Worm (Caenorhabditis elegans): ENCODE measurements around the gene Y55F3AM.5.

Y55F3AM.5 gene

ce11 chrIV:998914-999313 is at the start of gene Y55F3AM.5:
TSS of gene Y55F3AM.5 (plus strand) at chrIV:999214.
- TF ChIP-seq lsy-2 (tag; optimal IDR thresholded peaks at IDR 0.05) (no peak), bed-3 (GFP tag; optimal IDR thresholded peaks at IDR 0.05) (no peak), ceh-83 (GFP tag; optimal IDR thresholded peaks at IDR 0.05) (no peak), nhr-28 (tag; optimal IDR thresholded peaks at IDR 0.05) (no peak), pha-4 (tag; optimal IDR thresholded peaks at IDR 0.05) (no peak), ceh-39 (tag; optimal IDR thresholded peaks at IDR 0.05) (no peak), drap-1 (GFP tag; optimal IDR thresholded peaks at IDR 0.05) (no peak), mab-5 (tag; optimal IDR thresholded peaks at IDR 0.05) (no peak), tbx-8 (GFP tag; optimal IDR thresholded peaks at IDR 0.05) (no peak), zip-8 (tag; optimal IDR thresholded peaks at IDR 0.05) (no peak), sptf-1 (tag; optimal IDR thresholded peaks at IDR 0.05) (no peak), cnd-1 (tag; optimal IDR thresholded peaks at IDR 0.05) (no peak), lin-13 (tag; optimal IDR thresholded peaks at IDR 0.05) (no peak), ces-1 (GFP tag; optimal IDR thresholded peaks at IDR 0.05) (no peak)

DNA sequence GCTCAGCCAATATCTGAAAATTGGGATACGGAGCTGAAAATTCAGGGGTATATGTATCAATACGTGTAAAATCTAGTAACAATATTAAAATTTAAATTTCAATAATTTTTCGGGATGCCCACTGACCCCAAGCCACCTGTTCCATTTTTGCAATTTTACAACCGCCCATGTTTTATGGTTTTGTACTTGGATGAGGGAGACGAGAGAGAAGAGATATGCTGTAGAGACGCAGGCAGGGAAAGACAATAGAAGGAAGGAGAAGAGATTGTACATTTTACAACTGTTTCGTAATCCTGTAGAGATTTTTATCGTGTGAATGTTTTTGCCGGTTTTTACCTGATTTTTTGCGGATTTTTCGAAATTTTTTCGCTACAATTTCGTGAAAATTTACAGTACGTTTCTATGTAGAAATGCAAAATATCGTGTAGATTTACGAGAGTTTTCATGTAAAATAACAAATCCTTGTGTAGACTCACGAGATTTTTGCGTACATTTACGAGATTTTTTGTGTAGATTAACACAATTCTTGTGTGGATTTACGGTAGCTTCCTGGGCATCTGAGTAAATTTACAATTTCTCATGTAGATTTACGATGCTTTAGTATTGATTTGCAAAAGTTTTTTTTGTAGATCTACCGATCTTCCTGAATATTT is 48.9 kb upstream of the Y55F3AM.5 start:
- TF ChIP-seq nhr-237 (tag; optimal IDR thresholded peaks at IDR 0.05) (no peak), elt-1 (tag; optimal IDR thresholded peaks at IDR 0.05; ENCODE audit: borderline replicate concordance, insufficient read depth) (peak; percentile 4)

ce11 chrIV:951569-951968 is 47.4 kb upstream of the Y55F3AM.5 start:
- TF ChIP-seq blmp-1 (tag; optimal IDR thresholded peaks at IDR 0.05), result no peak
- no peak for TF ChIP-seq sptf-1 (tag; optimal IDR thresholded peaks at IDR 0.05)
- no peak for TF ChIP-seq elt-3 (tag; optimal IDR thresholded peaks at IDR 0.05)
- TF ChIP-seq pha-4 (tag; optimal IDR thresholded peaks at IDR 0.05), result no peak
- TF ChIP-seq ces-1 (GFP tag; optimal IDR thresholded peaks at IDR 0.05), result peak; percentile 50
- TF ChIP-seq ceh-83 (GFP tag; optimal IDR thresholded peaks at IDR 0.05), result no peak

DNA sequence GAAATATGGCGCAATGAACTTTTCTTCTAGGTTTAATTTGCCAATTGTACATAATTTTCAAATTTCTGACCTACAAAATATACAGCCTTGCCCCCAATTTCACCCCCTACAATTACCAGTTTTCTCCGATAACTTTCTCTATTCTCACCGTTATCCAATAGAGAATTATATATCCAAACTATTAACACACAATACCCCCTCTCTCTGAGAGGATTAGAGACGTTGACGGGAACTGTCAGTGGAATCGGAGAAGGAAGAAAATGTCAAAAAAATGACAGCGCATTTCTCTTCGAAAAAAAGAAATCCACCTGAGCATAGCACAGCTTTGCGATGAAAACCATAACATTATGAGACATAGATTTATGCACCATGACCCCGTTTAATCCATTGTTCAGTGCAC is 45.9 kb upstream of the Y55F3AM.5 start:
- no peak for TF ChIP-seq M03D4.4 (tag; optimal IDR thresholded peaks at IDR 0.05)
- no peak for TF ChIP-seq mls-2 (tag; optimal IDR thresholded peaks at IDR 0.05)
- TF ChIP-seq ces-1 (GFP tag; optimal IDR thresholded peaks at IDR 0.05), result no peak
- TF ChIP-seq blmp-1 (tag; optimal IDR thresholded peaks at IDR 0.05), result peak; percentile 51
- TF ChIP-seq sem-2 (GFP tag; optimal IDR thresholded peaks at IDR 0.05), result no peak

DNA sequence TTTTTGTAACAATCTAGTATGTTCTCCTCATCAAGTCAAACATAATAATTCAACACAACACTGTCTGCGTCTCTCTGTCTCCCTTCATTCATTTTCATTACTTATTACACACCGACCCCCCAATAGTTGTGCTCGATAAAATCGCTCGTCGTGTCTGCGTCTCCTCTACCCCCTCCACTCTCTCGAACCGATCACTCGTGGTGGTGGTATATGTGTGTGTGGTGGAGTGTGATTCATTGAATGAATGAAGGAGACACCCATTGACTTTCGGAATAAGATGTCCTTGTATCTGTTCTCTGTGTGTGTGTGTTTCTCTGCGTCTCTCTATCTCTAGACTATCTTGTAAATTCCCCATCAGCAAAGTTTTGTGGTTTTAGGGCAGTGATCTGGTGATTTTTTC is 41.2 kb upstream of the Y55F3AM.5 start:
- TF ChIP-seq pha-4 (tag; optimal IDR thresholded peaks at IDR 0.05) (no peak), lsy-2 (tag; optimal IDR thresholded peaks at IDR 0.05) (no peak), nhr-28 (tag; optimal IDR thresholded peaks at IDR 0.05) (no peak), lin-32 (GFP tag; optimal IDR thresholded peaks at IDR 0.05) (no peak), nhr-76 (tag; optimal IDR thresholded peaks at IDR 0.05) (no peak), elt-3 (tag; optimal IDR thresholded peaks at IDR 0.05) (no peak), ces-1 (GFP tag; optimal IDR thresholded peaks at IDR 0.05) (no peak), hlh-1 (tag; optimal IDR thresholded peaks at IDR 0.05) (peak; percentile 34), lin-13 (tag; optimal IDR thresholded peaks at IDR 0.05) (peak; percentile 9), nhr-12 (tag; optimal IDR thresholded peaks at IDR 0.05) (no peak), tbx-8 (GFP tag; optimal IDR thresholded peaks at IDR 0.05) (no peak), drap-1 (GFP tag; optimal IDR thresholded peaks at IDR 0.05) (peak; percentile 33), sem-2 (GFP tag; optimal IDR thresholded peaks at IDR 0.05) (no peak), unc-62 (GFP tag; optimal IDR thresholded peaks at IDR 0.05) (peak; percentile 81), elt-1 (tag; optimal IDR thresholded peaks at IDR 0.05; ENCODE audit: borderline replicate concordance, insufficient read depth) (peak; percentile 22), unc-120 (tag; optimal IDR thresholded peaks at IDR 0.05; ENCODE audit: poor library complexity, severe bottlenecking) (peak; percentile 80), mls-2 (tag; optimal IDR thresholded peaks at IDR 0.05) (peak; percentile 49), cnd-1 (tag; optimal IDR thresholded peaks at IDR 0.05) (no peak), sptf-1 (tag; optimal IDR thresholded peaks at IDR 0.05) (no peak), blmp-1 (tag; optimal IDR thresholded peaks at IDR 0.05) (no peak), flh-1 (GFP tag; optimal IDR thresholded peaks at IDR 0.05) (no peak), unc-39 (tag; optimal IDR thresholded peaks at IDR 0.05) (no peak), bed-3 (GFP tag; optimal IDR thresholded peaks at IDR 0.05) (no peak), snpc-4 (tag; optimal IDR thresholded peaks at IDR 0.05) (no peak), nhr-237 (tag; optimal IDR thresholded peaks at IDR 0.05) (no peak), mab-5 (tag; optimal IDR thresholded peaks at IDR 0.05) (no peak), ceh-43 (GFP tag; optimal IDR thresholded peaks at IDR 0.05) (no peak), nhr-2 (tag; optimal IDR thresholded peaks at IDR 0.05) (no peak), ztf-11 (tag; optimal IDR thresholded peaks at IDR 0.05) (no peak), M03D4.4 (tag; optimal IDR thresholded peaks at IDR 0.05) (no peak), mep-1 (tag; optimal IDR thresholded peaks at IDR 0.05) (peak; percentile 18), zip-8 (tag; optimal IDR thresholded peaks at IDR 0.05) (no peak), ceh-83 (GFP tag; optimal IDR thresholded peaks at IDR 0.05) (no peak), ceh-39 (tag; optimal IDR thresholded peaks at IDR 0.05) (peak; percentile 59), ham-2 (GFP tag; optimal IDR thresholded peaks at IDR 0.05) (no peak)
